Worm (Caenorhabditis elegans): ENCODE measurements around the gene abts-4.

ce11 chrX:6740282-6740982 is 21.1 kb downstream of the abts-4 start:
- no peak for TF ChIP-seq nhr-129 (tag; optimal IDR thresholded peaks at IDR 0.05)
- no peak for TF ChIP-seq R02D3.7 (tag; optimal IDR thresholded peaks at IDR 0.05)
- TF ChIP-seq mdl-1 (tag; optimal IDR thresholded peaks at IDR 0.05) = peak; percentile 96 to 99
- no peak for TF ChIP-seq blmp-1 (tag; optimal IDR thresholded peaks at IDR 0.05; ENCODE audit: insufficient read depth)
- no peak for TF ChIP-seq skn-1 (tag; optimal IDR thresholded peaks at IDR 0.05)
- TF ChIP-seq nhr-6 (tag; optimal IDR thresholded peaks at IDR 0.05) = no peak
- no peak for TF ChIP-seq lin-13 (GFP tag; optimal IDR thresholded peaks at IDR 0.05)

Measured in whole organism, L2 larva.